Worm (Caenorhabditis elegans) whole organism, young adult: ENCODE results near the gene Y56A3A.41.

Experiments
- B0336.3 ChIP-seq: fragments of 200-800 bp; sonication (Bioruptor generic); IDR thresholded peaks from 2 replicates; pipeline ENCODE4 v1.3.6; 2022; ENCODE audit warnings: missing genetic modification characterization, missing compliant biosample characterization
- F39B2.1 ChIP-seq: fragments of 200-800 bp; sonication (Bioruptor generic); IDR thresholded peaks from 2 replicates; pipeline ENCODE4 v1.3.6; 2022; ENCODE audit warnings: missing genetic modification reagents, missing genetic modification characterization, missing compliant biosample characterization
- F52B5.7 ChIP-seq: sonication (generic microtip); optimal IDR thresholded peaks from 2 replicates; lab custom pipeline; 2016; ENCODE audit warnings: mild to moderate bottlenecking, missing genetic modification characterization, missing compliant biosample characterization
- F55B11.4 ChIP-seq: sonication (generic microtip); optimal IDR thresholded peaks from 2 replicates; lab custom pipeline; 2016; ENCODE audit warnings: missing compliant biosample characterization, missing genetic modification characterization, borderline replicate concordance; ENCODE audit not compliant: insufficient read depth
- T07F8.4 ChIP-seq: sonication (generic microtip); optimal IDR thresholded peaks from 2 replicates; lab custom pipeline; 2016; ENCODE audit warnings: mild to moderate bottlenecking, missing genetic modification characterization, moderate library complexity, missing compliant biosample characterization
- Y67H2A.10 ChIP-seq: fragments of 200-800 bp; sonication (Bioruptor generic); conservative IDR thresholded peaks from 2 replicates; pipeline ENCODE4 v1.3.6; 2022; ENCODE audit warnings: missing genetic modification reagents, missing genetic modification characterization, missing compliant biosample characterization
- Y79H2A.3 ChIP-seq: fragments of 200-800 bp; sonication (Bioruptor generic); conservative IDR thresholded peaks from 2 replicates; pipeline ENCODE4 v1.3.6; 2022; ENCODE audit warnings: missing genetic modification reagents, missing genetic modification characterization, missing compliant biosample characterization
- aptf-2 ChIP-seq: fragments of 200-800 bp; sonication (Bioruptor generic); conservative IDR thresholded peaks from 2 replicates; pipeline ENCODE4 v1.3.6; 2022; ENCODE audit warnings: missing genetic modification reagents, missing genetic modification characterization, missing compliant biosample characterization
- attf-3 ChIP-seq: fragments of 200-800 bp; sonication (Bioruptor generic); conservative IDR thresholded peaks from 2 replicates; pipeline ENCODE4 v1.3.6; 2022; ENCODE audit warnings: missing genetic modification reagents, missing genetic modification characterization, missing compliant biosample characterization
- hlh-26 ChIP-seq: fragments of 200-800 bp; sonication (Bioruptor generic); conservative IDR thresholded peaks from 2 replicates; pipeline ENCODE4 v1.3.6; 2022; ENCODE audit warnings: missing genetic modification reagents, missing genetic modification characterization, missing compliant biosample characterization
- hmg-1.2 ChIP-seq: fragments of 200-800 bp; sonication (Bioruptor generic); IDR thresholded peaks from 2 replicates; pipeline ENCODE4 v1.3.6; 2022; ENCODE audit warnings: missing genetic modification reagents, missing genetic modification characterization, missing compliant biosample characterization
- lsy-27 ChIP-seq: sonication (generic microtip); optimal IDR thresholded peaks from 2 replicates; lab custom pipeline; 2017; ENCODE audit warnings: missing genetic modification characterization, mild to moderate bottlenecking, missing compliant biosample characterization, antibody characterized with exemption, missing genotype, borderline replicate concordance; ENCODE audit not compliant: insufficient read depth
- madf-8 ChIP-seq: fragments of 200-800 bp; sonication (Bioruptor generic); conservative IDR thresholded peaks from 2 replicates; pipeline ENCODE4 v1.3.6; 2022; ENCODE audit warnings: missing genetic modification reagents, missing genetic modification characterization, missing compliant biosample characterization
- nhr-80 ChIP-seq: sonication (generic microtip); optimal IDR thresholded peaks from 2 replicates; lab custom pipeline; 2016; ENCODE audit warnings: missing genetic modification characterization, missing compliant biosample characterization
- nhr-90 ChIP-seq: sonication (generic microtip); optimal IDR thresholded peaks from 2 replicates; lab custom pipeline; 2016; ENCODE audit warnings: missing genotype, mild to moderate bottlenecking, missing genetic modification characterization, missing compliant biosample characterization
- rpc-1 ChIP-seq, 2 experiments: fragments of 150-350 bp in 1 of 2; sonication (generic microtip) in 1 of 2; optimal IDR thresholded peaks; 2 replicates each; lab custom pipeline; 2014 to 2018; ENCODE audit warnings: missing biosample characterization in 1 of 2, missing genetic modification characterization in 1 of 2, missing genetic modification reagents in 1 of 2, missing genotype in 1 of 2
- sptf-2 ChIP-seq: fragments of 200-800 bp; sonication (Bioruptor generic); optimal IDR thresholded peaks from 2 replicates; lab custom pipeline; 2018; ENCODE audit warnings: mild to moderate bottlenecking, missing genetic modification characterization, missing compliant biosample characterization
- zfh-2 ChIP-seq: fragments of 200-800 bp; sonication (Bioruptor generic); conservative IDR thresholded peaks from 2 replicates; pipeline ENCODE4 v1.3.6; 2022; ENCODE audit warnings: missing genetic modification reagents, missing genetic modification characterization, missing compliant biosample characterization
- ztf-22 ChIP-seq: fragments of 200-800 bp; sonication (Bioruptor generic); optimal IDR thresholded peaks from 2 replicates; lab custom pipeline; 2018; ENCODE audit warnings: mild to moderate bottlenecking, missing genetic modification characterization, moderate library complexity, missing compliant biosample characterization

The Y56A3A.41 gene

DNA sequence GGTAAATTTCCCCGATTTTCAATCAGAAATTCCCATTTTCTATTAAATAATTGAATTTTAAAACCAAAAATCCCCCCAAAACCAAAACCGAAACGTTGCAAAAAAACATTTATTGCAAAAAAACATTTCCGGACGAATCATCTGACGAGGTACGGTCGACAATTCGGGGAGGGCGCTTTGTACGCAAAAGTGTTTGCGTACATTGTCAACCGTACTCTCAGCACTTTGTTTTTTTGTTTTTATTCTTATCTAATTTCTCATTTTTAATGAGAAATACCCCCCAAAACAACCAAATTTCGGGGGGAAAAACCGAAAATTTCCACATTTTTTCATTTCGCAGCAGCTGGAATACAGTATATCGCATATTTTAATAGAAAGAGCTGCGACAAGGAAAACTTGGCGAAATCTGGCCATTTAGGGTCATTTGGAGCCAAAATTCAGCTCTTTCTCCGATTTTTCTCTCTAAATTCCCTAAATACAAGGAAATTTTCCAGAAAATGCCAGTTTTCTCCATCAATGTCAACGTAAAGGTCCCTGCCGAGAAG is 45.1 kb downstream of the Y56A3A.41 start, which contains the start of gene mif-1 (continued):
- TF ChIP-seq F39B2.1 (GFP tag; lab: Robert Waterston, UW) (no peak), B0336.3 (GFP tag; lab: Robert Waterston, UW) (no peak), F55B11.4 (no peak)

DNA sequence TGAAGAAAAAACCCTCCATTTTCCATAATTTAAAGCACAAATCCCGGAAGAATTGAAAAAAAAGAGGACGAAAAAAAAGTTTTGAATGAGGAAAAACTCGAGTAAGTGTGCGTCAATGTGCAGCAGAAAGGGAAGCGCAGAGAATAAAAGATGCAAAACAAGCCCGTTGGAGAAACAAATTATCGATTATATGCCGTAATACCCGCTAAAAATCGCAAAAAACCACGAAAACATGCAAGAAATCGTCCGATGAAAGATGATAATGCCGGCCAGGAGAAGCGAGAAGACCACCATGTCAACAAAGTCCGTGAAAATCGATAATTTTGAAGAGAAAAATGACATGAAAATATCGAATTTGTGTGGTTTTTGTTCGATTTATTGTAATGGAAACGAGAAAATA is 45.8 kb downstream of the Y56A3A.41 start:
- TF ChIP-seq hmg-1.2 (GFP tag; lab: Robert Waterston, UW) (peak; percentile 14; the same call in 1 of the 2 replicates), sptf-2 (GFP tag; lab: Kevin White, UChicago) (no peak), ztf-22 (GFP tag; lab: Kevin White, UChicago) (no peak)

DNA sequence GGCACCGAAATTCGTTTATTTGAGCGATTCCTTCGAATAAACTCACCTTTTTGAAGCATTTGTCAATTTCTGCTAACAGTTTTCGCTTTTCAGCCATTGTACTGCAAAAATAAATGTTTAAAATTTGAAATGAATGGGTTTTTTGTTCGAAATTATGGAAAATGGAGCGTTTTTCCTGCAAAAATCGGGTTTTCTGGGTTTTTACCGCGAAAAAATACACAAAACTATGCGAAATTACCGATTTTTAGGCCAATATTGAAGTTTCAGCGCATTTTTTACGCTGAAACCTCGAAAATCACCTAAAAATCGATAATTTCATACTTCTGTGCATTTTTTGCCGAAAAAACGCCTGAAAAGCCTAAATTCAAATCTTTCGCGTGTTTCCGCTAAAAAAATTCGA is 46.5 kb downstream of the Y56A3A.41 start, which contains the start of gene ntl-3:
Gene ntl-3 (minus strand): TSS at position 101 of the 400 bp plus-strand sequence.
- TF ChIP-seq aptf-2 (no peak), Y79H2A.3 (GFP tag; lab: Robert Waterston, UW) (no peak), lsy-27 (tag; lab: Kevin White, UChicago) (no peak), Y67H2A.10 (GFP tag; lab: Robert Waterston, UW) (no peak), F55B11.4 (no peak), F52B5.7 (tag; lab: Kevin White, UChicago) (no peak), T07F8.4 (no peak), nhr-80 (no peak), hlh-26 (GFP tag; lab: Robert Waterston, UW) (no peak), attf-3 (no peak), ztf-22 (GFP tag; lab: Kevin White, UChicago) (no peak), madf-8 (GFP tag; lab: Robert Waterston, UW) (no peak), nhr-90 (no peak)

DNA sequence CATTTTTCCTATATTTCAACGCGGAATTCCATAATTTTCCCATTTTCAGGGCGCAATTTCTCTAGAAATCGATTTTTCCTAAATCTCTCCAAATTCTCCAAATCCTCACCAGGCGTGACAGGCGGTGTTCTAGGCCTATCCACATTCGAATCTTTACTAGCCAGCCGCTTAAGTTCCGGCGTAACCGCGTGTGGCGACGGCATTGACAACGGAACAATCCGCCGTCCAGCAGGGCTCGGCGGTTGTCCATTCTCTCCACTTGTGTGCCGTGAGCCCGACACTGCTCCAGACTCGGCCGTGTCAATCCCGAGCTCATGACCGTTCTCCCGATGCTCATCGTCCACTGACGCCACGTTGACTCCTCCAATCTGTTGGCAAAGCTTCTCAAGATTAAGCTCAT is 49.8 kb downstream of the Y56A3A.41 start:
- TF ChIP-seq zfh-2 (GFP tag; lab: Robert Waterston, UW) (peak; percentile 65), rpc-1 (optimal IDR thresholded peaks at IDR 0.05; lab: Kevin White, UChicago) (no peak), rpc-1 (tag; optimal IDR thresholded peaks at IDR 0.05; lab: Kevin White, UChicago) (no peak)
